Fruit fly (Drosophila melanogaster): ENCODE measurements around the gene oc.

oc gene

DNA sequence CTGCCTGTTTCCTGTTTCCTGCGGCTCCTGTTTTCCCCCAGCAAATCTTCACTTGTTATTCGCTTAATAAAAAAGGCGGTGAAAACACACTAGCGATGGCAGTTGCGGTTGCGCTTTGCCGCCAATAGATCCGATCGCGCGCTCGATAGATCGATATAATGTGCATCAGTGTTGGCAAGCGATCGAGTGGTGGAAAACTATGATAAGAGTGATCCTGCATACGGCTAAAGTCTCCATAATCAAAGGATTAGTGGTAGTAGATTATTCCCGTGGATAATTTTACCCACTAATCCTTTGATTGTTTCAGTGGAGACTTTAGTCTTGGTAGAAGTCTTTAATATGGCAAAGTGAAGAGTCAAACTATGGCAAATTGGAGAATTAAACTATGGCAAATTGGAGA is 44.3 kb downstream of the oc start, which contains the start of gene Caf1-180 (continued):
- TF ChIP-seq CG7357 (GFP tag; IDR thresholded peaks at IDR 0.05) = no peak

DNA sequence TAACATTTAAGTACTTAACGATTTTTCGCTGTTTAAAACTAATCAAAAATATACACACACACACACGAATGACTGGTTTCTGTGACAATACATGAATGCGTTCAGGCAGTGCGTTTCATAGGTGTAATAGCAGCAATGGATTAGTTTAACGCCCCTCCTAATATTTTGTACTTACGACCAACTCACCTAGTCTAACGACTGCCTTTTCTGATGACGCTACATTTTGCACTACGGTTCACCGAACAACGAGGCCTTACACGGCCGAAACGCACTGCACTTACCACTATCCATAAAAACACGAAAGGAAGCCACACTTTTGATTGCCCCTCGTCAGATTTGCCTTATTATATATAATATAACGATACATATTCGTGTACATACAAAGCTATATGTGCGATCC is 49.3 kb downstream of the oc start:
- TF ChIP-seq CG15011 (GFP tag; optimal IDR thresholded peaks at IDR 0.05) (no peak), ken (GFP tag; IDR thresholded peaks at IDR 0.05) (peak; percentile 60; the same call in 1 of the 3 replicates), H15 (GFP tag; IDR thresholded peaks at IDR 0.05) (0 out of 3 replicates have a peak, but pooled peaks have one; percentile 41), CG2120 (GFP tag; optimal IDR thresholded peaks at IDR 0.05) (peak; percentile 5), CG11456 (GFP tag; IDR thresholded peaks at IDR 0.05) (peak; percentile 65; the same call in 2 of the 3 replicates), Elba2 (GFP tag; optimal IDR thresholded peaks at IDR 0.05) (no peak), ewg (GFP tag; optimal IDR thresholded peaks at IDR 0.05) (peak; percentile 19), CG10959 (GFP tag; IDR thresholded peaks at IDR 0.05) (peak; percentile 44), CG4404 (GFP tag; IDR thresholded peaks at IDR 0.05) (peak; percentile 63), CG3065 (GFP tag; optimal IDR thresholded peaks at IDR 0.05) (no peak), CG8388 (GFP tag; optimal IDR thresholded peaks at IDR 0.05) (peak; percentile 34), GATAe (GFP tag; conservative IDR thresholded peaks at IDR 0.05) (no peak), nom (GFP tag; optimal IDR thresholded peaks at IDR 0.05) (no peak), fu2 (GFP tag; optimal IDR thresholded peaks at IDR 0.05) (no peak), fd96Cb (tag; optimal IDR thresholded peaks at IDR 0.05) (peak; percentile 48), CG13424 (tag; optimal IDR thresholded peaks at IDR 0.05) (peak; percentile 2), Rfx (GFP tag; IDR thresholded peaks at IDR 0.05) (peak; percentile 37), dati (GFP tag; IDR thresholded peaks at IDR 0.05) (no peak), CG6689 (GFP tag; IDR thresholded peaks at IDR 0.05) (peak; percentile 20; the same call in 1 of the 2 replicates), seq (GFP tag; IDR thresholded peaks at IDR 0.05) (peak; percentile 27; the same call in 1 of the 2 replicates), CG4820 (GFP tag; optimal IDR thresholded peaks at IDR 0.05) (peak; percentile 8), E2f2 (GFP tag; IDR thresholded peaks at IDR 0.05) (peak; percentile 15; the same call in 1 of the 2 replicates), Mrtf (GFP tag; IDR thresholded peaks at IDR 0.05) (peak; percentile 30; the same call in 1 of the 3 replicates), CG8290 (GFP tag; optimal IDR thresholded peaks at IDR 0.05) (no peak), CG8290 (tag; optimal IDR thresholded peaks at IDR 0.05) (no peak), Camta (GFP tag; optimal IDR thresholded peaks at IDR 0.05) (peak; percentile 8), HHEX (GFP tag; optimal IDR thresholded peaks at IDR 0.05) (peak; percentile 40), Ets65A (GFP tag) (peak; percentile 81), bsh (GFP tag; optimal IDR thresholded peaks at IDR 0.05) (peak in 1 of 2 experiments; percentile 53), sens-2 (GFP tag; IDR thresholded peaks at IDR 0.05) (no peak), CG2712 (tag; optimal IDR thresholded peaks at IDR 0.05) (peak; percentile 44), abd-A (tag; optimal IDR thresholded peaks at IDR 0.05) (no peak), CG9817 (tag; optimal IDR thresholded peaks at IDR 0.05) (peak; percentile 16), sisA (GFP tag; IDR thresholded peaks at IDR 0.05) (peak; percentile 39; the same call in 1 of the 2 replicates), Hr39 (optimal IDR thresholded peaks at IDR 0.05) (no peak), fd3F (GFP tag; optimal IDR thresholded peaks at IDR 0.05) (no peak), bowl (GFP tag; IDR thresholded peaks at IDR 0.05) (no peak), cad (GFP tag; optimal IDR thresholded peaks at IDR 0.05) (no peak), CG8765 (GFP tag; IDR thresholded peaks at IDR 0.05) (peak; percentile 14; the same call in 1 of the 2 replicates), dmrt11E (tag; optimal IDR thresholded peaks at IDR 0.05) (peak; percentile 35), ind (GFP tag; optimal IDR thresholded peaks at IDR 0.05) (peak; percentile 43), sens (GFP tag) (peak; percentile 68), org-1 (GFP tag; optimal IDR thresholded peaks at IDR 0.05) (peak; percentile 21), Xbp1 (GFP tag; optimal IDR thresholded peaks at IDR 0.05) (peak; percentile 38), CG17568 (GFP tag; optimal IDR thresholded peaks at IDR 0.05) (no peak), CG7372 (GFP tag; IDR thresholded peaks at IDR 0.05) (peak; percentile 32; the same call in 1 of the 2 replicates), prd (optimal IDR thresholded peaks at IDR 0.05) (no peak), prd (GFP tag; IDR thresholded peaks at IDR 0.05) (peak; percentile 70), CG15696 (tag; optimal IDR thresholded peaks at IDR 0.05) (peak; percentile 14), CG17829 (tag; optimal IDR thresholded peaks at IDR 0.05) (peak; percentile 33)
